Worm (Caenorhabditis elegans): ENCODE data around the gene C25F6.8.

- TF ChIP-seq attf-6 (GFP tag; IDR thresholded peaks at IDR 0.05) (no peak), ceh-40 (GFP tag; IDR thresholded peaks at IDR 0.05) (no peak), D2030.7 (GFP tag; IDR thresholded peaks at IDR 0.05) (no peak), sea-2 (GFP tag; IDR thresholded peaks at IDR 0.05) (no peak), ama-1 (optimal IDR thresholded peaks at IDR 0.05) (no peak), ama-1 (GFP tag; optimal IDR thresholded peaks at IDR 0.05) (no peak), chd-7 (tag; optimal IDR thresholded peaks at IDR 0.05) (no peak), ZK185.1 (tag; optimal IDR thresholded peaks at IDR 0.05; ENCODE audit: poor library complexity, severe bottlenecking) (no peak), ets-4 (GFP tag; optimal IDR thresholded peaks at IDR 0.05) (no peak), ztf-22 (GFP tag; optimal IDR thresholded peaks at IDR 0.05) (no peak)
These were observed 32.0 kb downstream of the C25F6.8 start for ce11 chrX:5479876-5480580.

All from whole organism, young adult.